Fruit fly (Drosophila melanogaster) whole organism, embryonic: ENCODE results near the gene FucTA.
A peak's percentile ranks its signal among the peaks of the same experiment; 100 is the strongest.

Experiments used
- Adf1 ChIP-seq: fragments of 200-800 bp; sonication (Bioruptor generic); IDR thresholded peaks from 2 replicates; pipeline ENCODE4 v1.3.6; 2022; ENCODE audit warnings: missing biosample characterization, missing genetic modification characterization
- Atf-2 ChIP-seq: fragments of 200-800 bp; sonication (Bioruptor generic); optimal IDR thresholded peaks from 2 replicates; lab custom pipeline; 2016; ENCODE audit warnings: missing biosample characterization, missing genetic modification characterization
- C15 ChIP-seq: fragments of 200-800 bp; sonication (Bioruptor generic); IDR thresholded peaks from 3 replicates; pipeline ENCODE4 v1.3.6; 2022; ENCODE audit warnings: missing biosample characterization, missing genetic modification characterization
- CG11247 ChIP-seq: fragments of 200-800 bp; sonication (Bioruptor generic); IDR thresholded peaks from 2 replicates; pipeline ENCODE4 v1.3.6; 2022; ENCODE audit warnings: missing biosample characterization, missing genetic modification characterization
- CG14667 ChIP-seq: fragments of 200-800 bp; sonication (Bioruptor generic); IDR thresholded peaks from 2 replicates; pipeline ENCODE4 v1.3.6; 2022; ENCODE audit warnings: missing biosample characterization, missing genetic modification characterization
- CG15479 ChIP-seq: fragments of 200-800 bp; sonication (Bioruptor generic); optimal IDR thresholded peaks from 3 replicates; lab custom pipeline; 2019; ENCODE audit warnings: missing biosample characterization, mild to moderate bottlenecking, missing genetic modification characterization, moderate library complexity
- CG15601 ChIP-seq: fragments of 200-800 bp; sonication (Bioruptor generic); optimal IDR thresholded peaks from 3 replicates; lab custom pipeline; 2019; ENCODE audit warnings: missing biosample characterization, mild to moderate bottlenecking, missing genetic modification characterization, moderate library complexity
- CG15696 ChIP-seq: fragments of 200-800 bp; sonication (Bioruptor generic); optimal IDR thresholded peaks from 2 replicates; lab custom pipeline; 2019; ENCODE audit warnings: missing biosample characterization, mild to moderate bottlenecking, missing genetic modification characterization, moderate library complexity
- CG1603 ChIP-seq: fragments of 200-800 bp; sonication (Bioruptor generic); optimal IDR thresholded peaks from 2 replicates; lab custom pipeline; 2019; ENCODE audit warnings: missing biosample characterization, mild to moderate bottlenecking, missing genetic modification characterization, moderate library complexity
- CG2678 ChIP-seq: fragments of 200-800 bp; sonication (Bioruptor generic); optimal IDR thresholded peaks from 3 replicates; lab custom pipeline; 2019; ENCODE audit warnings: missing biosample characterization, mild to moderate bottlenecking, missing genetic modification characterization, moderate library complexity
- CG6854 ChIP-seq: fragments of 200-800 bp; sonication (Bioruptor generic); optimal IDR thresholded peaks from 3 replicates; lab custom pipeline; 2017; ENCODE audit warnings: missing biosample characterization, mild to moderate bottlenecking, missing genetic modification characterization
- CG7357 ChIP-seq: fragments of 200-800 bp; sonication (Bioruptor generic); IDR thresholded peaks from 3 replicates; pipeline ENCODE4 v1.3.6; 2022; ENCODE audit warnings: missing biosample characterization, missing genetic modification characterization
- CG7928 ChIP-seq: fragments of 200-800 bp; sonication (Bioruptor generic); optimal IDR thresholded peaks from 2 replicates; lab custom pipeline; 2017; ENCODE audit warnings: missing biosample characterization, mild to moderate bottlenecking, missing genetic modification characterization
- CG8765 ChIP-seq: fragments of 200-800 bp; sonication (Bioruptor generic); IDR thresholded peaks from 2 replicates; pipeline ENCODE4 v1.3.6; 2022; ENCODE audit warnings: missing biosample characterization, missing genetic modification characterization
- CG9609 ChIP-seq: fragments of 200-800 bp; sonication (Bioruptor generic); optimal IDR thresholded peaks from 3 replicates; lab custom pipeline; 2016; ENCODE audit warnings: missing biosample characterization, missing genetic modification characterization
- D ChIP-seq, 2 experiments: fragments of 200-800 bp in 1 of 2; fragments of >200 bp in 1 of 2; sonication (Bioruptor generic) in 1 of 2; optimal IDR thresholded peaks; 2 replicates in 1 of 2; 3 replicates in 1 of 2; lab custom pipeline; 2017; ENCODE audit warnings: mild to moderate bottlenecking in 1 of 2, missing biosample characterization in 1 of 2, missing genetic modification characterization in 1 of 2, missing genetic modification reagents in 1 of 2
- D19B ChIP-seq: fragments of 200-800 bp; sonication (Bioruptor generic); optimal IDR thresholded peaks from 2 replicates; lab custom pipeline; 2017; ENCODE audit warnings: missing biosample characterization, mild to moderate bottlenecking, missing genetic modification characterization
- E2f1 ChIP-seq: fragments of 200-800 bp; sonication (Bioruptor generic); IDR thresholded peaks from 2 replicates; pipeline ENCODE4 v1.3.6; 2022; ENCODE audit warnings: missing biosample characterization, missing genetic modification characterization
- ERR ChIP-seq: fragments of 200-800 bp; sonication (Bioruptor generic); optimal IDR thresholded peaks from 2 replicates; lab custom pipeline; 2016; ENCODE audit warnings: missing biosample characterization, missing genetic modification characterization
- Ets65A ChIP-seq: fragments of 200-800 bp; sonication (Bioruptor generic); peaks from one replicate; lab custom pipeline; 2016; ENCODE audit warnings: missing biosample characterization, missing genetic modification characterization
- Hey ChIP-seq: fragments of 200-800 bp; sonication (Bioruptor generic); optimal IDR thresholded peaks from 3 replicates; lab custom pipeline; 2018; ENCODE audit warnings: missing biosample characterization, mild to moderate bottlenecking, missing genetic modification characterization
- Med ChIP-seq: fragments of 200-800 bp; sonication (Bioruptor generic); peaks from one replicate; lab custom pipeline; 2016; ENCODE audit warnings: missing biosample characterization, missing genetic modification characterization, mild to moderate bottlenecking, inconsistent platforms, moderate library complexity
- NfI ChIP-seq: fragments of 200-800 bp; sonication (Bioruptor generic); optimal IDR thresholded peaks from 3 replicates; lab custom pipeline; 2018; ENCODE audit warnings: missing biosample characterization, mild to moderate bottlenecking, missing genetic modification characterization, moderate library complexity
- Pdp1 ChIP-seq, 2 experiments: fragments of 200-800 bp; sonication (Bioruptor generic); optimal IDR thresholded peaks; 3 replicates each; lab custom pipeline; 2016; ENCODE audit warnings: missing biosample characterization in 2 of 2, missing genetic modification characterization in 2 of 2, mild to moderate bottlenecking in 1 of 2, moderate library complexity in 1 of 2
- Sry-β ChIP-seq: fragments of 200-800 bp; sonication (Bioruptor generic); optimal IDR thresholded peaks from 2 replicates; lab custom pipeline; 2018; ENCODE audit warnings: missing biosample characterization, mild to moderate bottlenecking, missing genetic modification characterization, moderate library complexity
- Vsx1 ChIP-seq: fragments of 200-800 bp; sonication (Bioruptor generic); optimal IDR thresholded peaks from 2 replicates; lab custom pipeline; 2017; ENCODE audit warnings: missing biosample characterization, mild to moderate bottlenecking, missing genetic modification characterization, missing genetic modification reagents
- abd-A ChIP-seq: fragments of 200-800 bp; sonication (Bioruptor generic); optimal IDR thresholded peaks from 3 replicates; lab custom pipeline; 2019; ENCODE audit warnings: missing biosample characterization, mild to moderate bottlenecking, missing genetic modification characterization, moderate library complexity
- amos ChIP-seq: fragments of 200-800 bp; sonication (Bioruptor generic); IDR thresholded peaks from 2 replicates; pipeline ENCODE4 v1.3.6; 2022; ENCODE audit warnings: missing biosample characterization, missing genetic modification characterization; ENCODE audit not compliant: partially characterized antibody
- cad ChIP-seq: fragments of >200 bp; optimal IDR thresholded peaks from 2 replicates; lab custom pipeline; 2017; ENCODE audit warnings: missing biosample characterization, missing genetic modification characterization
- cg ChIP-seq: fragments of 200-800 bp; sonication (Bioruptor generic); optimal IDR thresholded peaks from 3 replicates; lab custom pipeline; 2019; ENCODE audit warnings: missing biosample characterization, mild to moderate bottlenecking, missing genetic modification characterization, moderate library complexity
- ci ChIP-seq: fragments of 200-800 bp; sonication (Bioruptor generic); IDR thresholded peaks from 3 replicates; pipeline ENCODE4 v1.3.6; 2022; ENCODE audit warnings: missing biosample characterization, missing genetic modification characterization
- danr ChIP-seq: fragments of 200-800 bp; sonication (Bioruptor generic); IDR thresholded peaks from 2 replicates; pipeline ENCODE4 v1.3.6; 2022; ENCODE audit warnings: missing biosample characterization, missing genetic modification characterization
- dmrt11E ChIP-seq: fragments of 200-800 bp; sonication (Bioruptor generic); optimal IDR thresholded peaks from 3 replicates; lab custom pipeline; 2018; ENCODE audit warnings: missing biosample characterization, mild to moderate bottlenecking, missing genetic modification characterization, moderate library complexity
- fd3F ChIP-seq: fragments of 200-800 bp; sonication (Bioruptor generic); optimal IDR thresholded peaks from 2 replicates; lab custom pipeline; 2018; ENCODE audit warnings: missing biosample characterization, mild to moderate bottlenecking, missing genetic modification characterization, moderate library complexity
- fd96Cb ChIP-seq: fragments of 200-800 bp; sonication (Bioruptor generic); optimal IDR thresholded peaks from 2 replicates; lab custom pipeline; 2018; ENCODE audit warnings: missing biosample characterization, mild to moderate bottlenecking, missing genetic modification characterization, moderate library complexity
- gfzf ChIP-seq: fragments of 200-800 bp; sonication (Bioruptor generic); optimal IDR thresholded peaks from 2 replicates; lab custom pipeline; 2016; ENCODE audit warnings: missing biosample characterization, mild to moderate bottlenecking, missing genetic modification characterization, moderate library complexity
- nau ChIP-seq: fragments of 200-800 bp; sonication (Bioruptor generic); optimal IDR thresholded peaks from 3 replicates; lab custom pipeline; 2017; ENCODE audit warnings: missing biosample characterization, mild to moderate bottlenecking, missing genetic modification characterization, missing genetic modification reagents
- oc ChIP-seq: fragments of 200-800 bp; sonication (Bioruptor generic); optimal IDR thresholded peaks from 2 replicates; lab custom pipeline; 2018; ENCODE audit warnings: missing biosample characterization, mild to moderate bottlenecking, missing genetic modification characterization, moderate library complexity
- pros ChIP-seq: fragments of 200-800 bp; sonication (Bioruptor generic); optimal IDR thresholded peaks from 3 replicates; lab custom pipeline; 2019; ENCODE audit warnings: missing biosample characterization, mild to moderate bottlenecking, missing genetic modification characterization, moderate library complexity
- ro ChIP-seq: fragments of 200-800 bp; sonication (Bioruptor generic); IDR thresholded peaks from 2 replicates; pipeline ENCODE4 v1.3.6; 2022; ENCODE audit warnings: missing biosample characterization, missing genetic modification characterization
- sens ChIP-seq: fragments of 200-800 bp; sonication (Bioruptor generic); peaks from one replicate; lab custom pipeline; 2016; ENCODE audit warnings: missing biosample characterization, missing genetic modification characterization
- sr ChIP-seq: fragments of 200-800 bp; sonication (Bioruptor generic); IDR thresholded peaks from 3 replicates; pipeline ENCODE4 v1.3.6; 2022; ENCODE audit warnings: missing biosample characterization, missing genetic modification characterization
- twi ChIP-seq: fragments of 200-800 bp; optimal IDR thresholded peaks from 2 replicates; lab custom pipeline; 2019; ENCODE audit warnings: missing biosample characterization, mild to moderate bottlenecking, missing genetic modification characterization, moderate library complexity
- tx ChIP-seq: fragments of 200-800 bp; sonication (Bioruptor generic); optimal IDR thresholded peaks from 2 replicates; lab custom pipeline; 2016; ENCODE audit warnings: missing biosample characterization, missing genetic modification characterization
- zen2 ChIP-seq: fragments of 200-800 bp; sonication (Bioruptor generic); IDR thresholded peaks from 3 replicates; pipeline ENCODE4 v1.3.6; 2022; ENCODE audit warnings: missing biosample characterization, missing genetic modification characterization; ENCODE audit not compliant: partially characterized antibody

The FucTA gene

dm6 chr3L:15099541-15099940, 47.4 kb upstream of the FucTA start:
- TF ChIP-seq Hey = peak; percentile 4
- peak; percentile 4 for TF ChIP-seq twi (tag; lab: Kevin White, UChicago)
- no peak for TF ChIP-seq fd3F
- no peak for TF ChIP-seq gfzf
- TF ChIP-seq ro (GFP tag; lab: Robert Waterston, UW) = no peak
- TF ChIP-seq CG8765 = peak; percentile 24; the same call in 1 of the 2 replicates
- TF ChIP-seq Atf-2 (GFP tag; lab: Kevin White, UChicago) = no peak
- TF ChIP-seq D19B (GFP tag; lab: Kevin White, UChicago) = no peak
- no peak for TF ChIP-seq NfI (GFP tag; lab: Kevin White, UChicago)
- no peak for TF ChIP-seq CG15696 (tag; lab: Kevin White, UChicago)
- no peak for TF ChIP-seq C15 (GFP tag; lab: Robert Waterston, UW)
- TF ChIP-seq CG15479 (GFP tag; lab: Kevin White, UChicago) = peak; percentile 28
- peak; percentile 1 for TF ChIP-seq cg (GFP tag; lab: Kevin White, UChicago)
- TF ChIP-seq Pdp1 (GFP tag; optimal IDR thresholded peaks at IDR 0.05; lab: Kevin White, UChicago) = no peak

- TF ChIP-seq CG7928 (GFP tag; lab: Kevin White, UChicago) (no peak), cg (GFP tag; lab: Kevin White, UChicago) (peak; percentile 0), D (optimal IDR thresholded peaks at IDR 0.05; lab: Kevin White, UChicago) (peak; percentile 15), D (GFP tag; optimal IDR thresholded peaks at IDR 0.05; lab: Kevin White, UChicago) (no peak), Adf1 (GFP tag; lab: Robert Waterston, UW) (peak; percentile 52; the same call in 1 of the 2 replicates), oc (tag; lab: Kevin White, UChicago) (peak; percentile 12), sens (GFP tag; lab: Kevin White, UChicago) (peak; percentile 56)
These were observed 46.0 kb upstream of the FucTA start for dm6 chr3L:15100983-15101382.

DNA sequence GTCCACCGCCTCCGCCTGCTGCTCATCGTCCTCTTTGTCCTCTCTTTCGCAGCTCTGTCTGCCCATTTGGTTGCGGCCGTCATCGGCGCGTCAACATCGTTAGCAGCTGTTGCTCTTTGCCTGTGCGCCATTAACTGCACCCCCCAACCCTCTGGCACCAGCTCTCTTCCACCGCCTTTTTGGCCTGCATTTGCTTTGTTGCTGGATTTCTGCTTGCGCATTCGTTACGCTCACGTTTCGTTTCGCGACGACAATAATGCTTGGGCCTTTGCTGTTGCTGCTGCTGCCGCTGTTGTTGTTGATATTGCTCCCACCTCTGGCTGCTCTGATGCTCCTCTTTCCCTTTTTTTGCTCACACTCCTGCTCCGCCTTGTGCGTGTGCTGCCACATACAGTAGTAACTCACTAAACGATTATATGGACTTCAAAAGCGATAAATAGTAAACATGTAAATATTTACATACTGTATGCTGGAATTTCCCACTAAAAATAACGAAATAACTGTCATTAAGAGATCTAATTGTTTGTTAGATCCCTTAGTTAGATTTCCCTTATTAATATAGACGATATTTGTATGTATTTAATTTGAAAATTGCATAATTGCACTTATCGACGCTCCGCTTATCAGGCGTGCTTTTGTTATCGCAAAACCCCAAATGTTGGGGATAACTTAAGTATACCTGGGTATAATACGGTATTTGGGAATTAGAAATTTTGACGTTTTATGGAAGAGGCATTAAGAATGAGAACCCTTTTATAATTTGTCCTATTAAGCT, 45.1 kb upstream of the FucTA start:
- no peak for TF ChIP-seq ci (GFP tag; lab: Robert Waterston, UW)
- 0 out of 2 replicates have a peak, but pooled peaks have one; percentile 14 for TF ChIP-seq CG11247 (GFP tag; lab: Robert Waterston, UW)
- no peak for TF ChIP-seq dmrt11E (tag; lab: Kevin White, UChicago)
- TF ChIP-seq tx (GFP tag; lab: Kevin White, UChicago) = no peak
- peak; percentile 2 for TF ChIP-seq CG1603 (tag; lab: Kevin White, UChicago)
- peak; percentile 20 for TF ChIP-seq pros (GFP tag; lab: Kevin White, UChicago)
- TF ChIP-seq NfI (GFP tag; lab: Kevin White, UChicago) = no peak
- peak; percentile 59 for TF ChIP-seq abd-A (tag; lab: Kevin White, UChicago)
- peak; percentile 46 for TF ChIP-seq CG6854 (GFP tag; lab: Kevin White, UChicago)
- no peak for TF ChIP-seq CG9609 (GFP tag; lab: Kevin White, UChicago)
- TF ChIP-seq E2f1 = no peak
- TF ChIP-seq ERR (GFP tag; lab: Kevin White, UChicago) = no peak
- peak; percentile 74 for TF ChIP-seq Ets65A (GFP tag; lab: Kevin White, UChicago)
- no peak for TF ChIP-seq D19B (GFP tag; lab: Kevin White, UChicago)
- no peak for TF ChIP-seq zen2 (GFP tag; lab: Robert Waterston, UW)
- TF ChIP-seq CG15601 (tag; lab: Kevin White, UChicago) = no peak
- peak; percentile 24 for TF ChIP-seq CG2678
- no peak for TF ChIP-seq fd96Cb (tag; lab: Kevin White, UChicago)
- TF ChIP-seq danr (GFP tag; lab: Robert Waterston, UW) = no peak
- TF ChIP-seq nau (GFP tag; lab: Kevin White, UChicago) = peak; percentile 82
- TF ChIP-seq Med = peak; percentile 54
- TF ChIP-seq CG7357 = no peak
- TF ChIP-seq sr (GFP tag; lab: Robert Waterston, UW) = 0 out of 3 replicates have a peak, but pooled peaks have one; percentile 3
- no peak for TF ChIP-seq cad (GFP tag; lab: Kevin White, UChicago)
- no peak for TF ChIP-seq Sry-β (GFP tag; lab: Kevin White, UChicago)
- TF ChIP-seq Vsx1 (GFP tag; lab: Kevin White, UChicago) = no peak
- no peak for TF ChIP-seq CG14667 (GFP tag; lab: Robert Waterston, UW)
- TF ChIP-seq amos (GFP tag; lab: Robert Waterston, UW) = no peak
